Worm (Caenorhabditis elegans) whole organism, L1 larva: ENCODE data around the gene F46B6.12.

Experiments used
- ceh-82 ChIP-seq, 3 experiments: fragments of 150-350 bp in 1 of 3; sonication (generic microtip) in 2 of 3; optimal IDR thresholded peaks; 2 replicates each; lab custom pipeline; 2014 to 2017; ENCODE audit warnings: missing biosample characterization in 3 of 3, missing genetic modification characterization in 3 of 3
- fkh-8 ChIP-seq: sonication (generic microtip); optimal IDR thresholded peaks from 2 replicates; lab custom pipeline; 2016; ENCODE audit warnings: mild to moderate bottlenecking, missing genetic modification characterization, missing compliant biosample characterization
- unc-62 ChIP-seq: fragments of 150-350 bp; optimal IDR thresholded peaks from 2 replicates; lab custom pipeline; 2014; ENCODE audit warnings: missing biosample characterization, missing genetic modification reagents, missing genetic modification characterization

DNA sequence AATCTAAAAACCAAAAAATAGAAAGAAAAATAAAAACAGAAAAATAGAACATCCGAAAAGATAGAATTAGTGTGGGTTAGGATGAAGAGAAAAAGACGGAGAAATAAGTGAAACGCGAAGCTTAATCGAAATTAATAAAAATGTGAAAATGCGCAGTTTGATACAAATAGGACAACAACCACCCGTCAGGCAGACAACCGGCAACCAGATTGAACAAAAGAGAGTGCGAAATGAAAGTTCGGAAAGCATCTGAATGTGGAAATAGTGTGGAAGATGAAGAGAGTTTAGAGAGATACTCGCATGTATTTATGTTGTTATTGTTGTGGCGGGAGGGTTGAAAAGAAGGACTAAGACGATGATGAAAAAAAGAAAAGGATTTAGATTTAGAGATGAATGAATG is 17.2 kb downstream of the F46B6.12 start:
- TF ChIP-seq fkh-8, result no peak
- TF ChIP-seq ceh-82 (tag; optimal IDR thresholded peaks at IDR 0.05; lab: Kevin White, UChicago), result no peak
- TF ChIP-seq unc-62, result no peak
